Fruit fly (Drosophila melanogaster) ovary, adult (tissue): ENCODE measurements around the gene CG32793.

Experiments
- CG17801 ChIP-seq: fragments of 200-800 bp; optimal IDR thresholded peaks from 2 replicates; lab custom pipeline; 2019; ENCODE audit warnings: missing biosample characterization, mild to moderate bottlenecking, missing genetic modification characterization, moderate library complexity; ENCODE audit not compliant: partially characterized antibody

CG32793 gene

dm6 chrX:2929496-2929895 lies at the start of gene CG32793:
Gene CG32793 (plus strand): TSS chrX:2929796.
- TF ChIP-seq CG17801 (GFP tag; lab: Kevin White, UChicago), result no peak

- no peak for TF ChIP-seq CG17801 (GFP tag; lab: Kevin White, UChicago)
These were observed 48.9 kb upstream of the CG32793 start for dm6 chrX:2880660-2881059.

- no peak for TF ChIP-seq CG17801 (GFP tag; lab: Kevin White, UChicago)
These were observed 47.1 kb upstream of the CG32793 start for dm6 chrX:2882516-2882915.

dm6 chrX:2883561-2883960 lies 46.0 kb upstream of the CG32793 start, which contains the start of gene CG14418:
Gene CG14418 (minus strand): TSS chrX:2883661.
- no peak for TF ChIP-seq CG17801 (GFP tag; lab: Kevin White, UChicago)

dm6 chrX:2885814-2886213 lies 43.8 kb upstream of the CG32793 start, which contains the start of gene CG14419:
Gene CG14419 (minus strand): TSS chrX:2885914.
- TF ChIP-seq CG17801 (GFP tag; lab: Kevin White, UChicago), result no peak

dm6 chrX:2888211-2888610 lies 41.4 kb upstream of the CG32793 start:
- TF ChIP-seq CG17801 (GFP tag; lab: Kevin White, UChicago), result no peak

- TF ChIP-seq CG17801 (GFP tag; lab: Kevin White, UChicago), result no peak
These were observed 39.1 kb upstream of the CG32793 start, which contains the start of gene CG3526 for dm6 chrX:2890468-2890867. Gene CG3526 (plus strand): TSS chrX:2890768.

dm6 chrX:2907105-2907694 lies 22.4 kb upstream of the CG32793 start:
- TF ChIP-seq CG17801 (GFP tag; lab: Kevin White, UChicago), result no peak

- TF ChIP-seq CG17801 (GFP tag; lab: Kevin White, UChicago), result no peak
These were observed 17.0 kb upstream of the CG32793 start for dm6 chrX:2912581-2912980.

- no peak for TF ChIP-seq CG17801 (GFP tag; lab: Kevin White, UChicago)
These were observed 15.5 kb upstream of the CG32793 start for dm6 chrX:2914091-2914490.

dm6 chrX:2915108-2915507 lies 14.5 kb upstream of the CG32793 start:
- no peak for TF ChIP-seq CG17801 (GFP tag; lab: Kevin White, UChicago)

dm6 chrX:2918551-2918950 lies 11.0 kb upstream of the CG32793 start:
- TF ChIP-seq CG17801 (GFP tag; lab: Kevin White, UChicago), result no peak

- no peak for TF ChIP-seq CG17801 (GFP tag; lab: Kevin White, UChicago)
These were observed 9.9 kb upstream of the CG32793 start, which contains the start of gene CG3588 for dm6 chrX:2919742-2920141. Gene CG3588 (plus strand): TSS chrX:2919770.

dm6 chrX:2927158-2927557 lies 2.4 kb upstream of the CG32793 start, which contains the start of gene CG14424:
Gene CG14424 (minus strand): TSS chrX:2927258.
- no peak for TF ChIP-seq CG17801 (GFP tag; lab: Kevin White, UChicago)

- TF ChIP-seq CG17801 (GFP tag; lab: Kevin White, UChicago), result no peak
These were observed 5.2 kb downstream of the CG32793 start, which contains the start of gene CG3592 for dm6 chrX:2934827-2935226. Gene CG3592 (plus strand): TSS chrX:2935127.

dm6 chrX:2936727-2937126 lies 7.1 kb downstream of the CG32793 start, which contains the start of gene CG3598:
Gene CG3598 (plus strand): TSS chrX:2937027.
- no peak for TF ChIP-seq CG17801 (GFP tag; lab: Kevin White, UChicago)
